Worm (Caenorhabditis elegans): Measurements from ENCODE around the gene Y67D2.2.

The Y67D2.2 gene

ce11 chrIII:1618312-1618711 lies 59.7 kb downstream of the Y67D2.2 start:
- no peak for TF ChIP-seq sem-4 (tag; optimal IDR thresholded peaks at IDR 0.05)
- TF ChIP-seq ztf-11 (tag; optimal IDR thresholded peaks at IDR 0.05): no peak
- no peak for TF ChIP-seq nhr-237 (tag; optimal IDR thresholded peaks at IDR 0.05)
- no peak for TF ChIP-seq fos-1 (tag; optimal IDR thresholded peaks at IDR 0.05)
- no peak for TF ChIP-seq ceh-16 (tag; optimal IDR thresholded peaks at IDR 0.05)
- TF ChIP-seq skn-1 (tag; optimal IDR thresholded peaks at IDR 0.05): no peak
- no peak for TF ChIP-seq nhr-23 (tag; optimal IDR thresholded peaks at IDR 0.05)
- no peak for TF ChIP-seq dmd-4 (tag; optimal IDR thresholded peaks at IDR 0.05)
- no peak for TF ChIP-seq peb-1 (tag; optimal IDR thresholded peaks at IDR 0.05)
- no peak for TF ChIP-seq F13H6.1 (tag; optimal IDR thresholded peaks at IDR 0.05)
- TF ChIP-seq lin-11 (tag; optimal IDR thresholded peaks at IDR 0.05): no peak
- TF ChIP-seq mdl-1 (tag; optimal IDR thresholded peaks at IDR 0.05): no peak
- TF ChIP-seq lin-13 (GFP tag; optimal IDR thresholded peaks at IDR 0.05): no peak
- TF ChIP-seq blmp-1 (tag; optimal IDR thresholded peaks at IDR 0.05; ENCODE audit: insufficient read depth): no peak
- no peak for TF ChIP-seq gmeb-1 (tag; optimal IDR thresholded peaks at IDR 0.05)
- no peak for TF ChIP-seq sma-3 (GFP tag; optimal IDR thresholded peaks at IDR 0.05)
- TF ChIP-seq nhr-12 (tag; optimal IDR thresholded peaks at IDR 0.05): no peak
- no peak for TF ChIP-seq lin-39 (tag; optimal IDR thresholded peaks at IDR 0.05)

- TF ChIP-seq nhr-129 (tag; optimal IDR thresholded peaks at IDR 0.05) (peak; percentile 99), gmeb-1 (tag; optimal IDR thresholded peaks at IDR 0.05) (peak; percentile 96), aly-2 (tag; optimal IDR thresholded peaks at IDR 0.05) (peak; percentile 44), nhr-77 (tag; optimal IDR thresholded peaks at IDR 0.05) (peak; percentile 82), fos-1 (tag; optimal IDR thresholded peaks at IDR 0.05) (peak; percentile 84), lin-11 (tag; optimal IDR thresholded peaks at IDR 0.05) (peak; percentile 100), mbf-1 (tag; optimal IDR thresholded peaks at IDR 0.05) (peak; percentile 56), ztf-4 (tag; optimal IDR thresholded peaks at IDR 0.05) (peak; percentile 97), blmp-1 (tag; optimal IDR thresholded peaks at IDR 0.05; ENCODE audit: insufficient read depth) (peak; percentile 84), elt-3 (tag; optimal IDR thresholded peaks at IDR 0.05) (no peak), nhr-10 (tag; optimal IDR thresholded peaks at IDR 0.05) (peak; percentile 92), unc-39 (tag; optimal IDR thresholded peaks at IDR 0.05) (no peak), ceh-16 (tag; optimal IDR thresholded peaks at IDR 0.05) (peak; percentile 86), crh-2 (tag; optimal IDR thresholded peaks at IDR 0.05) (peak; percentile 97), sma-9 (GFP tag; optimal IDR thresholded peaks at IDR 0.05) (peak; percentile 96), sma-9 (tag; optimal IDR thresholded peaks at IDR 0.05) (no peak), zag-1 (tag; optimal IDR thresholded peaks at IDR 0.05) (peak; percentile 76), ama-1 (optimal IDR thresholded peaks at IDR 0.05) (peak; percentile 49), lin-13 (GFP tag; optimal IDR thresholded peaks at IDR 0.05) (peak; percentile 98), nhr-11 (tag; optimal IDR thresholded peaks at IDR 0.05) (no peak), mab-5 (tag; optimal IDR thresholded peaks at IDR 0.05) (peak; percentile 97), skn-1 (tag; optimal IDR thresholded peaks at IDR 0.05) (peak; percentile 85), ztf-11 (tag; optimal IDR thresholded peaks at IDR 0.05) (peak; percentile 75), C34F6.9 (tag; optimal IDR thresholded peaks at IDR 0.05) (peak; percentile 95), nhr-6 (tag; optimal IDR thresholded peaks at IDR 0.05) (peak; percentile 93), nhr-21 (tag; optimal IDR thresholded peaks at IDR 0.05) (peak; percentile 97), dmd-4 (tag; optimal IDR thresholded peaks at IDR 0.05) (peak; percentile 70), F13H6.1 (tag; optimal IDR thresholded peaks at IDR 0.05) (peak; percentile 99), nhr-12 (tag; optimal IDR thresholded peaks at IDR 0.05) (peak; percentile 2), ZK546.5 (tag; optimal IDR thresholded peaks at IDR 0.05) (peak; percentile 82), nhr-237 (tag; optimal IDR thresholded peaks at IDR 0.05) (peak; percentile 87), sma-3 (GFP tag; optimal IDR thresholded peaks at IDR 0.05) (peak; percentile 99), nhr-23 (tag; optimal IDR thresholded peaks at IDR 0.05) (no peak), unc-55 (GFP tag; optimal IDR thresholded peaks at IDR 0.05) (peak; percentile 99), unc-62 (GFP tag; optimal IDR thresholded peaks at IDR 0.05) (peak; percentile 56), lin-39 (tag; optimal IDR thresholded peaks at IDR 0.05) (no peak), nhr-25 (tag; optimal IDR thresholded peaks at IDR 0.05) (peak; percentile 98), peb-1 (tag; optimal IDR thresholded peaks at IDR 0.05) (no peak), mdl-1 (tag; optimal IDR thresholded peaks at IDR 0.05) (peak; percentile 58 to 59), R02D3.7 (tag; optimal IDR thresholded peaks at IDR 0.05) (peak; percentile 76), ceh-82 (tag; optimal IDR thresholded peaks at IDR 0.05) (peak; percentile 84), Y55F3AM.14 (GFP tag; optimal IDR thresholded peaks at IDR 0.05) (peak; percentile 92), ztf-1 (GFP tag; conservative IDR thresholded peaks at IDR 0.05) (0 out of 2 replicates have a peak, but pooled peaks have one; percentile 76), sem-4 (tag; optimal IDR thresholded peaks at IDR 0.05) (peak; percentile 97), egl-27 (tag; optimal IDR thresholded peaks at IDR 0.05) (peak; percentile 91), lsy-2 (tag; optimal IDR thresholded peaks at IDR 0.05) (peak; percentile 98), alr-1 (tag; optimal IDR thresholded peaks at IDR 0.05) (no peak), snpc-4 (tag; optimal IDR thresholded peaks at IDR 0.05) (peak; percentile 61), elt-1 (tag; optimal IDR thresholded peaks at IDR 0.05) (no peak)
Measured at ce11 chrIII:1618915-1619314, 60.3 kb downstream of the Y67D2.2 start, which contains the start of gene Y22D7AL.10. TSS of gene Y22D7AL.10 (minus strand) at chrIII:1618929.
